Worm (Caenorhabditis elegans): ENCODE results near the gene T03F7.6.

The T03F7.6 gene

ce11 chrV:11314025-11314880 is 19.8 kb downstream of the T03F7.6 start (continued):
- no peak for TF ChIP-seq R02D3.7 (tag; optimal IDR thresholded peaks at IDR 0.05)
- TF ChIP-seq snpc-4 (tag; optimal IDR thresholded peaks at IDR 0.05): peak; percentile 59
- TF ChIP-seq fos-1 (tag; optimal IDR thresholded peaks at IDR 0.05): peak; percentile 76
- no peak for TF ChIP-seq skn-1 (tag; optimal IDR thresholded peaks at IDR 0.05)
- peak; percentile 76 for TF ChIP-seq nhr-21 (tag; optimal IDR thresholded peaks at IDR 0.05)
- TF ChIP-seq nhr-10 (tag; optimal IDR thresholded peaks at IDR 0.05): no peak
- no peak for TF ChIP-seq nhr-12 (tag; optimal IDR thresholded peaks at IDR 0.05)
- TF ChIP-seq gmeb-1 (tag; optimal IDR thresholded peaks at IDR 0.05): peak; percentile 77
- TF ChIP-seq zag-1 (tag; optimal IDR thresholded peaks at IDR 0.05): peak; percentile 9
- TF ChIP-seq nhr-11 (tag; optimal IDR thresholded peaks at IDR 0.05): peak; percentile 78
- no peak for TF ChIP-seq aly-2 (tag; optimal IDR thresholded peaks at IDR 0.05)
- peak; percentile 21 for TF ChIP-seq ztf-11 (tag; optimal IDR thresholded peaks at IDR 0.05)
- peak; percentile 64 for TF ChIP-seq ztf-4 (tag; optimal IDR thresholded peaks at IDR 0.05)
- no peak for TF ChIP-seq unc-39 (tag; optimal IDR thresholded peaks at IDR 0.05)
- TF ChIP-seq mbf-1 (tag; optimal IDR thresholded peaks at IDR 0.05): peak; percentile 32
- TF ChIP-seq alr-1 (tag; optimal IDR thresholded peaks at IDR 0.05): no peak
- peak; percentile 23 for TF ChIP-seq elt-3 (tag; optimal IDR thresholded peaks at IDR 0.05)
- peak; percentile 64 for TF ChIP-seq egl-27 (tag; optimal IDR thresholded peaks at IDR 0.05)
- TF ChIP-seq Y55F3AM.14 (GFP tag; optimal IDR thresholded peaks at IDR 0.05): peak; percentile 85
- TF ChIP-seq lin-39 (tag; optimal IDR thresholded peaks at IDR 0.05): no peak
- peak; percentile 92 for TF ChIP-seq nhr-129 (tag; optimal IDR thresholded peaks at IDR 0.05)

ce11 chrV:11316801-11317200 is 22.3 kb downstream of the T03F7.6 start, which contains the start of gene cutl-18:
TSS of gene cutl-18 (minus strand) at chrV:11316901.
- TF ChIP-seq egl-27 (tag; optimal IDR thresholded peaks at IDR 0.05) (no peak), peb-1 (tag; optimal IDR thresholded peaks at IDR 0.05) (no peak), R02D3.7 (tag; optimal IDR thresholded peaks at IDR 0.05) (no peak), nhr-11 (tag; optimal IDR thresholded peaks at IDR 0.05) (no peak), ceh-16 (tag; optimal IDR thresholded peaks at IDR 0.05) (no peak), crh-2 (tag; optimal IDR thresholded peaks at IDR 0.05) (no peak), unc-39 (tag; optimal IDR thresholded peaks at IDR 0.05) (no peak), F13H6.1 (tag; optimal IDR thresholded peaks at IDR 0.05) (no peak), ztf-11 (tag; optimal IDR thresholded peaks at IDR 0.05) (no peak), sma-3 (GFP tag; optimal IDR thresholded peaks at IDR 0.05) (no peak), unc-55 (GFP tag; optimal IDR thresholded peaks at IDR 0.05) (no peak), aly-2 (tag; optimal IDR thresholded peaks at IDR 0.05) (no peak), ztf-4 (tag; optimal IDR thresholded peaks at IDR 0.05) (no peak), skn-1 (tag; optimal IDR thresholded peaks at IDR 0.05) (no peak), C34F6.9 (tag; optimal IDR thresholded peaks at IDR 0.05) (no peak), mbf-1 (tag; optimal IDR thresholded peaks at IDR 0.05) (no peak), nhr-12 (tag; optimal IDR thresholded peaks at IDR 0.05) (no peak)

- TF ChIP-seq dmd-4 (tag; optimal IDR thresholded peaks at IDR 0.05) (no peak), nhr-237 (tag; optimal IDR thresholded peaks at IDR 0.05) (no peak), ztf-11 (tag; optimal IDR thresholded peaks at IDR 0.05) (no peak), nhr-6 (tag; optimal IDR thresholded peaks at IDR 0.05) (no peak), mbf-1 (tag; optimal IDR thresholded peaks at IDR 0.05) (no peak), lin-13 (GFP tag; optimal IDR thresholded peaks at IDR 0.05) (no peak), mab-5 (tag; optimal IDR thresholded peaks at IDR 0.05) (no peak), nhr-10 (tag; optimal IDR thresholded peaks at IDR 0.05) (no peak), R02D3.7 (tag; optimal IDR thresholded peaks at IDR 0.05) (no peak), aly-2 (tag; optimal IDR thresholded peaks at IDR 0.05) (no peak), ztf-1 (GFP tag; conservative IDR thresholded peaks at IDR 0.05) (no peak), lin-11 (tag; optimal IDR thresholded peaks at IDR 0.05) (no peak), elt-1 (tag; optimal IDR thresholded peaks at IDR 0.05) (no peak)
Measured at ce11 chrV:11320860-11321259, 26.4 kb downstream of the T03F7.6 start.

- TF ChIP-seq nhr-129 (tag; optimal IDR thresholded peaks at IDR 0.05) (peak; percentile 8), F13H6.1 (tag; optimal IDR thresholded peaks at IDR 0.05) (peak; percentile 50), lin-11 (tag; optimal IDR thresholded peaks at IDR 0.05) (no peak)
Measured at ce11 chrV:11321719-11322118, 27.2 kb downstream of the T03F7.6 start, which contains the start of gene F47G9.4. TSS of gene F47G9.4 (minus strand) at chrV:11321816.

All from whole organism, L2 larva.